Worm (Caenorhabditis elegans) whole organism, L4 larva: ENCODE data around the gene Y37E11AL.1.

ENCODE experiments used
- F26F4.8 ChIP-seq: fragments of 200-800 bp; sonication (Bioruptor generic); conservative IDR thresholded peaks from 2 replicates; pipeline ENCODE4 v1.3.6; 2022; ENCODE audit warnings: missing genetic modification characterization, missing compliant biosample characterization
- F37D6.2 ChIP-seq: sonication (generic microtip); optimal IDR thresholded peaks from 2 replicates; lab custom pipeline; 2016; ENCODE audit warnings: mild to moderate bottlenecking, missing genetic modification characterization, missing compliant biosample characterization
- F44E2.7 ChIP-seq: fragments of 200-800 bp; sonication (Bioruptor generic); IDR thresholded peaks from 2 replicates; pipeline ENCODE4 v2.1.2; 2022; ENCODE audit warnings: missing genetic modification characterization, missing compliant biosample characterization
- F49E8.2 ChIP-seq: sonication (generic microtip); optimal IDR thresholded peaks from 2 replicates; lab custom pipeline; 2016; ENCODE audit warnings: missing compliant biosample characterization, mild to moderate bottlenecking, missing genetic modification characterization, borderline replicate concordance
- R02D3.7 ChIP-seq: fragments of 150-350 bp; sonication (generic microtip); optimal IDR thresholded peaks from 3 replicates; lab custom pipeline; 2014; ENCODE audit warnings: missing biosample characterization, missing genetic modification characterization
- T20F7.1 ChIP-seq: fragments of 200-800 bp; sonication (Bioruptor generic); optimal IDR thresholded peaks from 2 replicates; lab custom pipeline; 2018; ENCODE audit warnings: mild to moderate bottlenecking, missing genetic modification characterization, missing compliant biosample characterization
- Y48G9A.11 ChIP-seq: fragments of 200-800 bp; sonication (Bioruptor generic); IDR thresholded peaks from 2 replicates; pipeline ENCODE4 v1.3.6; 2022; ENCODE audit warnings: missing genetic modification reagents, missing genetic modification characterization, missing compliant biosample characterization
- aha-1 ChIP-seq: fragments of 150-350 bp; peaks from one replicate; lab custom pipeline; 2014; ENCODE audit warnings: missing biosample characterization, missing genetic modification characterization
- aly-2 ChIP-seq: sonication (generic microtip); optimal IDR thresholded peaks from 2 replicates; lab custom pipeline; 2018; ENCODE audit warnings: missing biosample characterization, missing genetic modification characterization
- arid-1 ChIP-seq: fragments of 200-800 bp; sonication (Bioruptor generic); conservative IDR thresholded peaks from 2 replicates; pipeline ENCODE4 v1.3.6; 2022; ENCODE audit warnings: missing genetic modification reagents, missing genetic modification characterization, missing compliant biosample characterization
- ceh-20 ChIP-seq: fragments of 200-800 bp; sonication (Bioruptor generic); IDR thresholded peaks from 2 replicates; pipeline ENCODE4 v1.3.6; 2022; ENCODE audit warnings: missing genetic modification reagents, missing genetic modification characterization, missing compliant biosample characterization
- ceh-28 ChIP-seq: fragments of 150-350 bp; optimal IDR thresholded peaks from 2 replicates; lab custom pipeline; 2014; ENCODE audit warnings: missing biosample characterization, missing genetic modification reagents, missing genetic modification characterization
- ceh-32 ChIP-seq: sonication (generic microtip); optimal IDR thresholded peaks from 2 replicates; lab custom pipeline; 2016; ENCODE audit warnings: mild to moderate bottlenecking, missing genetic modification characterization, missing compliant biosample characterization; ENCODE audit not compliant: poor library complexity
- ceh-44 ChIP-seq: fragments of 200-800 bp; sonication (Bioruptor generic); IDR thresholded peaks from 2 replicates; pipeline ENCODE4 v1.3.6; 2022; ENCODE audit warnings: missing genetic modification reagents, missing genetic modification characterization, missing compliant biosample characterization
- ceh-62 ChIP-seq: sonication (generic microtip); optimal IDR thresholded peaks from 2 replicates; lab custom pipeline; 2017; ENCODE audit warnings: missing biosample characterization, missing genetic modification characterization
- ces-1 ChIP-seq: fragments of 150-350 bp; sonication (generic microtip); optimal IDR thresholded peaks from 4 replicates; lab custom pipeline; 2014; ENCODE audit warnings: missing biosample characterization, missing genetic modification reagents, missing genetic modification characterization
- ctbp-1 ChIP-seq: fragments of 200-800 bp; sonication (Bioruptor generic); IDR thresholded peaks from 2 replicates; pipeline ENCODE4 v1.3.6; 2022; ENCODE audit warnings: missing genetic modification reagents, missing genetic modification characterization, missing compliant biosample characterization
- daf-8 ChIP-seq: fragments of 200-800 bp; sonication (Bioruptor generic); IDR thresholded peaks from 2 replicates; pipeline ENCODE4 v1.3.6; 2022; ENCODE audit warnings: missing genetic modification characterization, missing compliant biosample characterization
- dmd-6 ChIP-seq: fragments of 200-800 bp; sonication (Bioruptor generic); IDR thresholded peaks from 2 replicates; pipeline ENCODE4 v1.3.6; 2022; ENCODE audit warnings: missing genetic modification reagents, missing genetic modification characterization, missing compliant biosample characterization
- dve-1 ChIP-seq: sonication (generic microtip); optimal IDR thresholded peaks from 2 replicates; lab custom pipeline; 2017; ENCODE audit warnings: antibody characterized with exemption, mild to moderate bottlenecking, missing genetic modification characterization, missing compliant biosample characterization; ENCODE audit not compliant: insufficient read depth
- egl-43 ChIP-seq: fragments of 200-800 bp; sonication (Bioruptor generic); IDR thresholded peaks from 2 replicates; pipeline ENCODE4 v1.3.6; 2022; ENCODE audit warnings: missing genetic modification reagents, missing genetic modification characterization, missing compliant biosample characterization
- fos-1 ChIP-seq: fragments of 150-350 bp; optimal IDR thresholded peaks from 2 replicates; lab custom pipeline; 2014; ENCODE audit warnings: missing biosample characterization, missing genetic modification characterization
- hlh-30 ChIP-seq: sonication (generic microtip); optimal IDR thresholded peaks from 2 replicates; lab custom pipeline; 2017; ENCODE audit warnings: antibody characterized with exemption, mild to moderate bottlenecking, missing genetic modification characterization, missing compliant biosample characterization; ENCODE audit not compliant: insufficient read depth
- jun-1 ChIP-seq: fragments of 150-350 bp; optimal IDR thresholded peaks from 2 replicates; lab custom pipeline; 2014; ENCODE audit warnings: missing biosample characterization, missing genetic modification reagents, missing genetic modification characterization
- lim-7 ChIP-seq: fragments of 200-800 bp; sonication (Bioruptor generic); IDR thresholded peaks from 2 replicates; pipeline ENCODE4 v1.3.6; 2022; ENCODE audit warnings: missing genetic modification characterization, missing compliant biosample characterization
- lin-29 ChIP-seq: fragments of 200-800 bp; sonication (Bioruptor generic); IDR thresholded peaks from 2 replicates; pipeline ENCODE4 v1.3.6; 2022; ENCODE audit warnings: missing genetic modification reagents, missing genetic modification characterization, missing compliant biosample characterization
- lin-39 ChIP-seq: fragments of 150-350 bp; optimal IDR thresholded peaks from 2 replicates; lab custom pipeline; 2014; ENCODE audit warnings: missing biosample characterization, missing genetic modification reagents, missing genetic modification characterization
- lir-3 ChIP-seq: sonication (generic microtip); optimal IDR thresholded peaks from 2 replicates; lab custom pipeline; 2016; ENCODE audit warnings: mild to moderate bottlenecking, missing genetic modification characterization, missing compliant biosample characterization
- madf-5 ChIP-seq, 2 experiments: fragments of 200-800 bp; sonication (Bioruptor generic); IDR thresholded peaks; 2 replicates each; pipeline ENCODE4 v1.3.6; 2022; ENCODE audit warnings: missing compliant biosample characterization in 2 of 2, missing genetic modification characterization in 2 of 2
- mdl-1 ChIP-seq, 2 experiments: fragments of 150-350 bp in 1 of 2; sonication (generic microtip) in 1 of 2; optimal IDR thresholded peaks; 2 replicates each; lab custom pipeline; 2014 to 2017; ENCODE audit warnings: missing biosample characterization in 2 of 2, missing genetic modification characterization in 2 of 2
- mxl-2 ChIP-seq: fragments of 200-800 bp; sonication (Bioruptor generic); conservative IDR thresholded peaks from 2 replicates; pipeline ENCODE4 v1.3.6; 2022; ENCODE audit warnings: missing genetic modification reagents, missing genetic modification characterization, missing compliant biosample characterization
- nhr-102 ChIP-seq: sonication (generic microtip); optimal IDR thresholded peaks from 2 replicates; lab custom pipeline; 2016; ENCODE audit warnings: mild to moderate bottlenecking, missing genetic modification characterization, moderate library complexity, missing compliant biosample characterization
- nhr-237 ChIP-seq: sonication (generic microtip); optimal IDR thresholded peaks from 2 replicates; lab custom pipeline; 2017; ENCODE audit warnings: missing biosample characterization, missing genetic modification characterization
- nhr-25 ChIP-seq: sonication (generic microtip); optimal IDR thresholded peaks from 2 replicates; lab custom pipeline; 2017; ENCODE audit warnings: missing genetic modification characterization, mild to moderate bottlenecking, missing compliant biosample characterization, antibody characterized with exemption, moderate library complexity, borderline replicate concordance; ENCODE audit not compliant: insufficient read depth
- nhr-41 ChIP-seq: fragments of 200-800 bp; sonication (Bioruptor generic); IDR thresholded peaks from 2 replicates; pipeline ENCODE4 v1.3.6; 2022; ENCODE audit warnings: missing genetic modification reagents, missing genetic modification characterization, missing compliant biosample characterization
- nhr-42 ChIP-seq: fragments of 200-800 bp; sonication (Bioruptor generic); IDR thresholded peaks from 2 replicates; pipeline ENCODE4 v1.3.6; 2022; ENCODE audit warnings: missing genetic modification characterization, missing compliant biosample characterization
- nhr-77 ChIP-seq: fragments of 150-350 bp; optimal IDR thresholded peaks from 2 replicates; lab custom pipeline; 2014; ENCODE audit warnings: missing biosample characterization, missing genetic modification characterization
- pha-4 ChIP-seq, 2 experiments: fragments of 150-350 bp in 1 of 2; fragments of 200-800 bp in 1 of 2; sonication (Bioruptor generic) in 1 of 2; IDR thresholded peaks in 1 of 2; optimal IDR thresholded peaks in 1 of 2; 2 replicates each; pipeline versions ENCODE4 v1.3.6 to Lab custom; 2014 to 2022; ENCODE audit warnings: missing genetic modification characterization in 2 of 2, missing genetic modification reagents in 2 of 2, missing biosample characterization in 1 of 2, missing compliant biosample characterization in 1 of 2
- pqm-1 ChIP-seq: sonication (generic microtip); optimal IDR thresholded peaks from 2 replicates; lab custom pipeline; 2017; ENCODE audit warnings: missing biosample characterization, missing genetic modification characterization
- rbr-2 ChIP-seq: sonication (generic microtip); optimal IDR thresholded peaks from 2 replicates; lab custom pipeline; 2016; ENCODE audit warnings: missing genotype, missing genetic modification characterization, missing compliant biosample characterization
- spr-3 ChIP-seq: fragments of 200-800 bp; sonication (Bioruptor generic); optimal IDR thresholded peaks from 2 replicates; lab custom pipeline; 2018; ENCODE audit warnings: mild to moderate bottlenecking, missing genetic modification characterization, missing compliant biosample characterization
- tag-97 ChIP-seq: fragments of 200-800 bp; sonication (Bioruptor generic); IDR thresholded peaks from 2 replicates; pipeline ENCODE4 v1.3.6; 2022; ENCODE audit warnings: missing genetic modification characterization, missing compliant biosample characterization
- unc-130 ChIP-seq: sonication (generic microtip); optimal IDR thresholded peaks from 2 replicates; lab custom pipeline; 2016; ENCODE audit warnings: missing genetic modification reagents, missing genetic modification characterization, missing compliant biosample characterization
- unc-62 ChIP-seq, 3 experiments: fragments of 150-350 bp in 1 of 3; sonication (generic microtip); optimal IDR thresholded peaks in 2 of 3; peaks in 1 of 3; 1 replicate in 1 of 3; 2 replicates in 2 of 3; lab custom pipeline; 2014 to 2017; ENCODE audit warnings: missing biosample characterization in 3 of 3, missing genetic modification characterization in 3 of 3, missing genetic modification reagents in 3 of 3, missing genotype in 1 of 3
- vab-7 ChIP-seq: fragments of 200-800 bp; sonication (Bioruptor generic); IDR thresholded peaks from 2 replicates; pipeline ENCODE4 v1.3.6; 2022; ENCODE audit warnings: missing genetic modification reagents, missing genetic modification characterization, missing compliant biosample characterization
- zag-1 ChIP-seq: fragments of 150-350 bp; optimal IDR thresholded peaks from 2 replicates; lab custom pipeline; 2014; ENCODE audit warnings: missing biosample characterization, missing genetic modification characterization
- zfp-3 ChIP-seq: fragments of 200-800 bp; sonication (Bioruptor generic); conservative IDR thresholded peaks from 2 replicates; pipeline ENCODE4 v1.3.6; 2022; ENCODE audit warnings: missing genetic modification reagents, missing genetic modification characterization, missing compliant biosample characterization
- zip-11 ChIP-seq: fragments of 200-800 bp; sonication (Bioruptor generic); IDR thresholded peaks from 2 replicates; pipeline ENCODE4 v1.3.6; 2022; ENCODE audit warnings: missing genetic modification characterization, missing compliant biosample characterization
- zip-2 ChIP-seq: fragments of 150-350 bp; optimal IDR thresholded peaks from 2 replicates; lab custom pipeline; 2014; ENCODE audit warnings: missing biosample characterization, missing genetic modification characterization
- ztf-11 ChIP-seq: fragments of 150-350 bp; optimal IDR thresholded peaks from 2 replicates; lab custom pipeline; 2014; ENCODE audit warnings: missing biosample characterization, missing genetic modification characterization

Y37E11AL.1 gene

ce11 chrIV:3742426-3742839 is 33.1 kb downstream of the Y37E11AL.1 start (continued):
- no peak for TF ChIP-seq nhr-237 (tag; lab: Kevin White, UChicago)
- TF ChIP-seq unc-62 (GFP tag; optimal IDR thresholded peaks at IDR 0.05 in 1 of 2; lab: Kevin White, UChicago), result peak in 1 of 2 experiments; percentile 66
- no peak for TF ChIP-seq unc-62 (tag; optimal IDR thresholded peaks at IDR 0.05; lab: Kevin White, UChicago)
- peak; percentile 57 for TF ChIP-seq nhr-25 (tag; lab: Kevin White, UChicago)
- TF ChIP-seq zfp-3 (GFP tag; lab: Robert Waterston, UW), result no peak
- peak; percentile 81 for TF ChIP-seq rbr-2 (tag; lab: Kevin White, UChicago)
- no peak for TF ChIP-seq zip-2 (tag; lab: Kevin White, UChicago)
- no peak for TF ChIP-seq ceh-44 (GFP tag; lab: Robert Waterston, UW)
- TF ChIP-seq unc-130 (GFP tag; lab: Kevin White, UChicago), result no peak
- no peak for TF ChIP-seq vab-7 (GFP tag; lab: Robert Waterston, UW)
- peak; percentile 90 for TF ChIP-seq dve-1 (tag; lab: Kevin White, UChicago)
- TF ChIP-seq lin-29 (GFP tag; lab: Robert Waterston, UW), result no peak
- no peak for TF ChIP-seq zag-1
- TF ChIP-seq F49E8.2 (tag; lab: Kevin White, UChicago), result no peak
- peak; percentile 40 for TF ChIP-seq nhr-102
- no peak for TF ChIP-seq ceh-62 (tag; lab: Kevin White, UChicago)
- TF ChIP-seq hlh-30, result peak; percentile 95
- TF ChIP-seq spr-3 (GFP tag; lab: Kevin White, UChicago), result peak; percentile 4
- no peak for TF ChIP-seq nhr-41 (GFP tag; lab: Robert Waterston, UW)
- no peak for TF ChIP-seq R02D3.7
- no peak for TF ChIP-seq madf-5 (GFP tag; IDR thresholded peaks at IDR 0.05; lab: Robert Waterston, UW)
- TF ChIP-seq ceh-28, result peak; percentile 70
- TF ChIP-seq tag-97 (GFP tag; lab: Robert Waterston, UW), result no peak
- no peak for TF ChIP-seq daf-8
- peak; percentile 95 for TF ChIP-seq aha-1 (tag; lab: Kevin White, UChicago)
- TF ChIP-seq jun-1 (tag; lab: Kevin White, UChicago), result peak; percentile 62
- no peak for TF ChIP-seq lir-3 (tag; lab: Kevin White, UChicago)
- no peak for TF ChIP-seq pha-4 (GFP tag; IDR thresholded peaks at IDR 0.05; lab: Robert Waterston, UW)
- TF ChIP-seq pha-4 (tag; optimal IDR thresholded peaks at IDR 0.05; lab: Kevin White, UChicago), result peak; percentile 60
- no peak for TF ChIP-seq ceh-20 (GFP tag; lab: Robert Waterston, UW)
- TF ChIP-seq ctbp-1 (GFP tag; lab: Robert Waterston, UW), result 0 out of 2 replicates have a peak, but pooled peaks have one; percentile 21
- no peak for TF ChIP-seq T20F7.1 (GFP tag; lab: Kevin White, UChicago)
- no peak for TF ChIP-seq ceh-32 (tag; lab: Kevin White, UChicago)
- no peak for TF ChIP-seq lim-7
- no peak for TF ChIP-seq lin-39 (tag; lab: Kevin White, UChicago)
- TF ChIP-seq fos-1, result no peak
- TF ChIP-seq nhr-77, result no peak
- peak; percentile 54; the same call in 1 of the 2 replicates for TF ChIP-seq arid-1 (GFP tag; lab: Robert Waterston, UW)
- peak in 1 of 2 experiments; percentile 88 for TF ChIP-seq mdl-1 (tag; optimal IDR thresholded peaks at IDR 0.05; lab: Kevin White, UChicago)
- no peak for TF ChIP-seq F44E2.7 (GFP tag; lab: Robert Waterston, UW)
- no peak for TF ChIP-seq pqm-1
- TF ChIP-seq nhr-42 (GFP tag; lab: Robert Waterston, UW), result no peak
- peak; percentile 44; the same call in 1 of the 2 replicates for TF ChIP-seq dmd-6 (GFP tag; lab: Robert Waterston, UW)
- TF ChIP-seq egl-43 (GFP tag; lab: Robert Waterston, UW), result 0 out of 2 replicates have a peak, but pooled peaks have one; percentile 8
- TF ChIP-seq ztf-11 (tag; lab: Kevin White, UChicago), result no peak
- TF ChIP-seq F37D6.2, result no peak
- TF ChIP-seq F26F4.8 (GFP tag; lab: Robert Waterston, UW), result no peak
- no peak for TF ChIP-seq ces-1 (GFP tag; lab: Kevin White, UChicago)
- no peak for TF ChIP-seq mxl-2 (GFP tag; lab: Robert Waterston, UW)
- TF ChIP-seq aly-2 (tag; lab: Kevin White, UChicago), result no peak
- no peak for TF ChIP-seq zip-11 (GFP tag; lab: Robert Waterston, UW)
- TF ChIP-seq Y48G9A.11 (GFP tag; lab: Robert Waterston, UW), result no peak
